Fruit fly (Drosophila melanogaster) S2 (cell line): ENCODE measurements around the gene Alg10.

Experiments used
- CG8478 ChIP-seq: fragments of >200 bp; optimal IDR thresholded peaks from 2 replicates; lab custom pipeline; 2018
- CTCF ChIP-seq, 2 experiments: fragments of >200 bp; optimal IDR thresholded peaks; 2 replicates each; lab custom pipeline; 2018

dm6 chr3L:11155380-11155779 lies 9.4 kb upstream of the Alg10 start:
- TF ChIP-seq CTCF (optimal IDR thresholded peaks at IDR 0.05; lab: Kevin White, UChicago) (no peak), CG8478 (lab: Kevin White, UChicago) (no peak)
